Fruit fly (Drosophila melanogaster): Measurements from ENCODE around the gene SC35.

- TF ChIP-seq insv (optimal IDR thresholded peaks at IDR 0.05) (no peak), psq (optimal IDR thresholded peaks at IDR 0.05) (no peak), ttk (optimal IDR thresholded peaks at IDR 0.05) (no peak), Sin3A (optimal IDR thresholded peaks at IDR 0.05) (no peak), Myc (optimal IDR thresholded peaks at IDR 0.05) (no peak)
Observed at dm6 chr2L:12424555-12424954, 9.9 kb downstream of the SC35 start, which contains the start of gene Fam92.

Data from Kc167 (cell line).